1 fruit fly cellular context compared by ENCODE assay signal in the genomic region with DNA sequence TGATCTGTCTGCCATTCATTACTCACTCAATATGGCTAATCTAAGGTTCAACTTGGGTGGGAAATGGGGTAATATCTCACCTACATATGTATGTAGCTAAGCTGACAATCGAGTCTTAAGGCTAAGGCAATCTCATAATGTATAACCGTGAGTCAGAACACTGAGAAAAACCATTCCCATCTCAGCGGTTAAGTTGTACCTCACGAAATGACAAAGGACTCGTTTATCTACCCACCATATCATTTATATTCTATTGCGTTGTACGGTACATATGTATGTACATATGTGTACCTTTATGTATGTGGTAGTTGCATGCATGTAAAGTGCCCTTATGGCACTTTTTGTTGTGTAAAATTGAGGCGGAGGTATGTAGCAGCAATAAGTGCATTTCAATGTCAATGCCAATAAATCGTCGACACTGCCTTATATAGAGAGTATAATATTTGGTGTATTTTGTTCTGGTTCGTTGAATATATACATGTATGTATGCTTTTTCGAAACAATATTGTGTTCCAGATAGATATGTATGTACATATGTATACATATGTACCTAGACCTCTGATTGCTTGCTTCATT.
TF ChIP-seq lines count a peak whose summit lies in the region.

No protein-coding gene starts in this region.

TF ChIP-seq in whole organism, prepupa, 60 proteins besides CTCF, POLR2A, EP300 and RAD21 (continued from another document):
- TF ChIP-seq Met (GFP tag; optimal IDR thresholded peaks at IDR 0.05; lab: Kevin White, UChicago) (peak; percentile 14), CG3919 (GFP tag; optimal IDR thresholded peaks at IDR 0.05; lab: Kevin White, UChicago) (no peak), Eip75B (GFP tag; optimal IDR thresholded peaks at IDR 0.05; lab: Kevin White, UChicago) (no peak), cyc (GFP tag; optimal IDR thresholded peaks at IDR 0.05; lab: Kevin White, UChicago) (no peak), Sox14 (GFP tag; optimal IDR thresholded peaks at IDR 0.05; lab: Kevin White, UChicago) (no peak), Hr38 (GFP tag; optimal IDR thresholded peaks at IDR 0.05; lab: Kevin White, UChicago) (no peak), Smox (GFP tag; optimal IDR thresholded peaks at IDR 0.05; lab: Kevin White, UChicago) (no peak), Ets96B (tag; optimal IDR thresholded peaks at IDR 0.05; lab: Kevin White, UChicago) (no peak), Hr4 (GFP tag; optimal IDR thresholded peaks at IDR 0.05; lab: Kevin White, UChicago) (no peak), achi (GFP tag; optimal IDR thresholded peaks at IDR 0.05; lab: Kevin White, UChicago) (no peak), CG8319 (GFP tag; optimal IDR thresholded peaks at IDR 0.05; lab: Kevin White, UChicago) (no peak), topi (GFP tag; optimal IDR thresholded peaks at IDR 0.05; lab: Kevin White, UChicago) (peak; percentile 17), CG6854 (GFP tag; optimal IDR thresholded peaks at IDR 0.05; lab: Kevin White, UChicago) (no peak), dsx (GFP tag; optimal IDR thresholded peaks at IDR 0.05; lab: Kevin White, UChicago; ENCODE audit: poor library complexity, severe bottlenecking) (no peak), net (GFP tag; optimal IDR thresholded peaks at IDR 0.05; lab: Kevin White, UChicago) (no peak), salr (GFP tag; optimal IDR thresholded peaks at IDR 0.05; lab: Kevin White, UChicago) (no peak), Blimp-1 (GFP tag; optimal IDR thresholded peaks at IDR 0.05; lab: Kevin White, UChicago) (no peak), Lpt (GFP tag; optimal IDR thresholded peaks at IDR 0.05; lab: Kevin White, UChicago) (no peak), CG9139 (GFP tag; optimal IDR thresholded peaks at IDR 0.05; lab: Kevin White, UChicago) (no peak), Hr39 (GFP tag; optimal IDR thresholded peaks at IDR 0.05; lab: Kevin White, UChicago) (peak; percentile 16)
